Fruit fly (Drosophila melanogaster) whole organism, embryonic: ENCODE results near the gene CG17764.

Experiments used
- ATbp ChIP-seq: fragments of 200-800 bp; sonication (Bioruptor generic); optimal IDR thresholded peaks from 2 replicates; lab custom pipeline; 2017; ENCODE audit warnings: missing biosample characterization, mild to moderate bottlenecking, missing genetic modification characterization, missing genetic modification reagents
- Abd-B ChIP-seq: fragments of 200-800 bp; sonication (Bioruptor generic); optimal IDR thresholded peaks from 2 replicates; lab custom pipeline; 2018; ENCODE audit warnings: missing biosample characterization, mild to moderate bottlenecking, missing genetic modification characterization, moderate library complexity
- CG10959 ChIP-seq: fragments of 200-800 bp; sonication (Bioruptor generic); IDR thresholded peaks from 2 replicates; pipeline ENCODE4 v1.3.6; 2022; ENCODE audit warnings: missing biosample characterization, missing genetic modification characterization
- CG10979 ChIP-seq: fragments of 200-800 bp; sonication (Bioruptor generic); optimal IDR thresholded peaks from 2 replicates; lab custom pipeline; 2018; ENCODE audit warnings: missing biosample characterization, mild to moderate bottlenecking, missing genetic modification characterization, moderate library complexity
- CG11456 ChIP-seq: fragments of 200-800 bp; sonication (Bioruptor generic); IDR thresholded peaks from 3 replicates; pipeline ENCODE4 v1.3.6; 2022; ENCODE audit warnings: missing biosample characterization, missing genetic modification characterization
- CG11504 ChIP-seq: fragments of 200-800 bp; sonication (Bioruptor generic); optimal IDR thresholded peaks from 3 replicates; lab custom pipeline; 2019; ENCODE audit warnings: missing biosample characterization, mild to moderate bottlenecking, missing genetic modification characterization, moderate library complexity
- CG12104 ChIP-seq: fragments of 200-800 bp; sonication (Bioruptor generic); optimal IDR thresholded peaks from 3 replicates; lab custom pipeline; 2016; ENCODE audit warnings: missing biosample characterization, missing genetic modification characterization
- CG1233 ChIP-seq: fragments of 200-800 bp; sonication (Bioruptor generic); optimal IDR thresholded peaks from 4 replicates; lab custom pipeline; 2018; ENCODE audit warnings: missing biosample characterization, mild to moderate bottlenecking, missing genetic modification characterization
- CG13287 ChIP-seq: fragments of 200-800 bp; sonication (Bioruptor generic); IDR thresholded peaks from 2 replicates; pipeline ENCODE4 v1.3.6; 2022; ENCODE audit warnings: missing biosample characterization, missing genetic modification characterization; ENCODE audit not compliant: partially characterized antibody
- CG14965 ChIP-seq: fragments of 200-800 bp; sonication (Bioruptor generic); optimal IDR thresholded peaks from 2 replicates; lab custom pipeline; 2016; ENCODE audit warnings: missing biosample characterization, missing genetic modification characterization, borderline replicate concordance
- CG1602 ChIP-seq: fragments of 200-800 bp; sonication (Bioruptor generic); optimal IDR thresholded peaks from 3 replicates; lab custom pipeline; 2016; ENCODE audit warnings: missing biosample characterization, missing genetic modification characterization
- CG17802 ChIP-seq: fragments of 200-800 bp; sonication (Bioruptor generic); optimal IDR thresholded peaks from 2 replicates; lab custom pipeline; 2018; ENCODE audit warnings: missing biosample characterization, mild to moderate bottlenecking, missing genetic modification characterization, moderate library complexity
- CG18262 ChIP-seq: fragments of 200-800 bp; optimal IDR thresholded peaks from 3 replicates; lab custom pipeline; 2019; ENCODE audit warnings: missing biosample characterization, mild to moderate bottlenecking, missing genetic modification characterization, moderate library complexity
- CG18599 ChIP-seq: fragments of 200-800 bp; sonication (Bioruptor generic); optimal IDR thresholded peaks from 3 replicates; lab custom pipeline; 2017; ENCODE audit warnings: missing biosample characterization, missing genetic modification characterization, mild to moderate bottlenecking, moderate library complexity, missing genetic modification reagents
- CG2120 ChIP-seq: fragments of 200-800 bp; sonication (Bioruptor generic); optimal IDR thresholded peaks from 3 replicates; lab custom pipeline; 2016; ENCODE audit warnings: missing biosample characterization, missing genetic modification characterization
- CG30020 ChIP-seq: fragments of 200-800 bp; optimal IDR thresholded peaks from 2 replicates; lab custom pipeline; 2019; ENCODE audit warnings: missing biosample characterization, mild to moderate bottlenecking, missing genetic modification characterization, moderate library complexity
- CG31441 ChIP-seq: fragments of 200-800 bp; sonication (Bioruptor generic); IDR thresholded peaks from 2 replicates; pipeline ENCODE4 v1.3.6; 2022; ENCODE audit warnings: missing biosample characterization, missing genetic modification characterization
- CG33557 ChIP-seq: fragments of 200-800 bp; sonication (Bioruptor generic); optimal IDR thresholded peaks from 2 replicates; lab custom pipeline; 2019; ENCODE audit warnings: missing biosample characterization, mild to moderate bottlenecking, missing genetic modification characterization, moderate library complexity
- CG3407 ChIP-seq: fragments of 200-800 bp; sonication (Bioruptor generic); optimal IDR thresholded peaks from 2 replicates; lab custom pipeline; 2018; ENCODE audit warnings: missing biosample characterization, mild to moderate bottlenecking, missing genetic modification characterization
- CG4282 ChIP-seq: fragments of 200-800 bp; sonication (Bioruptor generic); optimal IDR thresholded peaks from 2 replicates; lab custom pipeline; 2016; ENCODE audit warnings: missing biosample characterization, missing genetic modification characterization
- CG4730 ChIP-seq: fragments of 200-800 bp; sonication (Bioruptor generic); IDR thresholded peaks from 2 replicates; pipeline ENCODE4 v1.3.6; 2022; ENCODE audit warnings: missing biosample characterization, missing genetic modification characterization
- CG6175 ChIP-seq: fragments of 200-800 bp; sonication (Bioruptor generic); IDR thresholded peaks from 3 replicates; pipeline ENCODE4 v1.3.6; 2022; ENCODE audit warnings: missing biosample characterization, missing genetic modification characterization
- CG6654 ChIP-seq: fragments of 200-800 bp; sonication (Bioruptor generic); optimal IDR thresholded peaks from 2 replicates; lab custom pipeline; 2017; ENCODE audit warnings: missing biosample characterization, mild to moderate bottlenecking, missing genetic modification characterization
- CG7839 ChIP-seq: fragments of 200-800 bp; sonication (Bioruptor generic); optimal IDR thresholded peaks from 3 replicates; lab custom pipeline; 2018; ENCODE audit warnings: missing biosample characterization, mild to moderate bottlenecking, missing genetic modification characterization, moderate library complexity
- CG8290 ChIP-seq, 3 experiments: fragments of 200-800 bp; sonication (Bioruptor generic); optimal IDR thresholded peaks; 2 replicates each; lab custom pipeline; 2016 to 2019; ENCODE audit warnings: missing biosample characterization in 3 of 3, missing genetic modification characterization in 3 of 3, mild to moderate bottlenecking in 2 of 3, moderate library complexity in 1 of 3
- CG8765 ChIP-seq: fragments of 200-800 bp; sonication (Bioruptor generic); IDR thresholded peaks from 2 replicates; pipeline ENCODE4 v1.3.6; 2022; ENCODE audit warnings: missing biosample characterization, missing genetic modification characterization
- Camta ChIP-seq: fragments of 200-800 bp; sonication (Bioruptor generic); optimal IDR thresholded peaks from 2 replicates; lab custom pipeline; 2016; ENCODE audit warnings: missing biosample characterization, missing genetic modification characterization
- HLH3B ChIP-seq: fragments of 200-800 bp; sonication (Bioruptor generic); IDR thresholded peaks from 2 replicates; pipeline ENCODE4 v1.3.6; 2022; ENCODE audit warnings: missing biosample characterization, missing genetic modification characterization
- Lhr ChIP-seq: fragments of 200-800 bp; sonication (Bioruptor generic); optimal IDR thresholded peaks from 3 replicates; lab custom pipeline; 2017; ENCODE audit warnings: mild to moderate bottlenecking, missing biosample characterization, missing genetic modification reagents, missing genetic modification characterization
- Meics ChIP-seq: fragments of 200-800 bp; sonication (Bioruptor generic); optimal IDR thresholded peaks from 2 replicates; lab custom pipeline; 2017; ENCODE audit warnings: missing biosample characterization, mild to moderate bottlenecking, missing genetic modification characterization
- TFAM ChIP-seq: fragments of 200-800 bp; sonication (Bioruptor generic); optimal IDR thresholded peaks from 2 replicates; lab custom pipeline; 2017; ENCODE audit warnings: missing biosample characterization, missing genetic modification characterization, inconsistent platforms
- Taf1 ChIP-seq: fragments of 200-800 bp; sonication (Bioruptor generic); IDR thresholded peaks from 2 replicates; pipeline ENCODE4 v1.3.6; 2022; ENCODE audit warnings: missing biosample characterization, missing genetic modification characterization
- amos ChIP-seq: fragments of 200-800 bp; sonication (Bioruptor generic); IDR thresholded peaks from 2 replicates; pipeline ENCODE4 v1.3.6; 2022; ENCODE audit warnings: missing biosample characterization, missing genetic modification characterization; ENCODE audit not compliant: partially characterized antibody
- bcd ChIP-seq: fragments of 200-800 bp; sonication (Bioruptor generic); optimal IDR thresholded peaks from 2 replicates; lab custom pipeline; 2017; ENCODE audit warnings: missing biosample characterization, mild to moderate bottlenecking, missing genetic modification characterization
- bsh ChIP-seq, 2 experiments: fragments of 200-800 bp; sonication (Bioruptor generic); optimal IDR thresholded peaks; 2 replicates each; lab custom pipeline; 2017 to 2018; ENCODE audit warnings: mild to moderate bottlenecking in 2 of 2, missing biosample characterization in 2 of 2, missing genetic modification characterization in 2 of 2, moderate library complexity in 1 of 2
- caup ChIP-seq: fragments of 200-800 bp; sonication (Bioruptor generic); optimal IDR thresholded peaks from 3 replicates; lab custom pipeline; 2017; ENCODE audit warnings: missing biosample characterization, mild to moderate bottlenecking, missing genetic modification characterization, moderate library complexity; ENCODE audit not compliant: severe bottlenecking
- danr ChIP-seq: fragments of 200-800 bp; sonication (Bioruptor generic); IDR thresholded peaks from 2 replicates; pipeline ENCODE4 v1.3.6; 2022; ENCODE audit warnings: missing biosample characterization, missing genetic modification characterization
- dmrt11E ChIP-seq: fragments of 200-800 bp; sonication (Bioruptor generic); optimal IDR thresholded peaks from 3 replicates; lab custom pipeline; 2018; ENCODE audit warnings: missing biosample characterization, mild to moderate bottlenecking, missing genetic modification characterization, moderate library complexity
- dysf ChIP-seq: fragments of 200-800 bp; sonication (Bioruptor generic); IDR thresholded peaks from 3 replicates; pipeline ENCODE4 v1.3.6; 2022; ENCODE audit warnings: missing biosample characterization, missing genetic modification characterization
- grn ChIP-seq: fragments of 200-800 bp; sonication (Bioruptor generic); optimal IDR thresholded peaks from 3 replicates; lab custom pipeline; 2017; ENCODE audit warnings: missing biosample characterization, missing genetic modification characterization
- inv ChIP-seq: fragments of 200-800 bp; sonication (Bioruptor generic); IDR thresholded peaks from 2 replicates; pipeline ENCODE4 v1.3.6; 2022; ENCODE audit warnings: missing biosample characterization, missing genetic modification characterization; ENCODE audit not compliant: partially characterized antibody
- jing ChIP-seq: fragments of 200-800 bp; sonication (Bioruptor generic); optimal IDR thresholded peaks from 2 replicates; lab custom pipeline; 2018; ENCODE audit warnings: missing biosample characterization, mild to moderate bottlenecking, missing genetic modification characterization
- knrl ChIP-seq: fragments of 200-800 bp; sonication (Bioruptor generic); IDR thresholded peaks from 3 replicates; pipeline ENCODE4 v1.3.6; 2022; ENCODE audit warnings: missing biosample characterization, missing genetic modification characterization; ENCODE audit not compliant: partially characterized antibody
- luna ChIP-seq: fragments of 200-800 bp; sonication (Bioruptor generic); optimal IDR thresholded peaks from 2 replicates; lab custom pipeline; 2016; ENCODE audit warnings: missing biosample characterization, missing genetic modification characterization
- mld ChIP-seq: fragments of 200-800 bp; sonication (Bioruptor generic); IDR thresholded peaks from 3 replicates; pipeline ENCODE4 v1.3.6; 2022; ENCODE audit warnings: missing biosample characterization, missing genetic modification characterization; ENCODE audit not compliant: partially characterized antibody
- pum ChIP-seq: fragments of 200-800 bp; sonication (Bioruptor generic); optimal IDR thresholded peaks from 2 replicates; lab custom pipeline; 2016; ENCODE audit warnings: missing biosample characterization, missing genetic modification characterization
- rib ChIP-seq: fragments of 200-800 bp; sonication (Bioruptor generic); IDR thresholded peaks from 2 replicates; pipeline ENCODE4 v1.3.6; 2022; ENCODE audit warnings: missing biosample characterization, missing genetic modification characterization
- zfh1 ChIP-seq: fragments of 200-800 bp; sonication (Bioruptor generic); IDR thresholded peaks from 3 replicates; pipeline ENCODE4 v1.3.6; 2022; ENCODE audit warnings: missing biosample characterization, missing genetic modification characterization

CG17764 gene

DNA sequence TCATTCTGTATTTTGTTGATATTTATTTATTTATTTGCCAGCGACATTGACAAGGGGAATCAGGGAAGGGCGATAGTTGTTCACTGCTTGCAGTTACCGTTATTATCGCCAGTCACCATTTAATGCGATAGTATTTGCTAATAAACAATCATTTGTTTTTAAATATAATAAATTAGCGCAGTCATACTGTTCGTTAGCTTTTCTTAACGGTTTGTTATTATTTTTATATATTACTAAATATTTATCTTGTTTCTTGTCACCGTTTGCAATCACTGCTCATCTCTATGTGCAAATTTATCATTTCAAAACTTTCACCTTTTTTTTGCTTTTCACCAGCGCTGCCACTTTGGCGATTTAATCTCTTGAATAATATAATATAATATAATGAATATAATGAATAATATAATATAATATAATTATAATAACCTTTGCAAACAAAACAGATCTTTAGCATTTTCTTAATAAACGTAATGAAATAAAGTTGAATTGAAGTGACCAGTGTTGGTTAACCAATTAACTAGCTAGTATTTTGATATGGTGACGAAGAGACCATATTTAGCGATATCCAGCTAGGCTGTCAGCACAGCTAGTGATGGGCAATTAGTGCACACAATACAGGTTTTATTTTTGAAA is 22.2 kb upstream of the CG17764 start, which contains the start of the genes CG3309 and XRCC1 (continued):
- peak; percentile 64; the same call in 2 of the 3 replicates for TF ChIP-seq mld (GFP tag; lab: Robert Waterston, UW)
- peak; percentile 46; the same call in 1 of the 2 replicates for TF ChIP-seq rib (GFP tag; lab: Robert Waterston, UW)
- peak in 1 of 2 experiments; percentile 51 for TF ChIP-seq bsh (GFP tag; optimal IDR thresholded peaks at IDR 0.05; lab: Kevin White, UChicago)
- TF ChIP-seq CG6175 (GFP tag; lab: Robert Waterston, UW) = no peak
- TF ChIP-seq Meics (GFP tag; lab: Kevin White, UChicago) = peak; percentile 82
- no peak for TF ChIP-seq ATbp (GFP tag; lab: Kevin White, UChicago)
- TF ChIP-seq Abd-B = peak; percentile 34
- peak; percentile 45; the same call in 1 of the 3 replicates for TF ChIP-seq zfh1 (GFP tag; lab: Robert Waterston, UW)
- peak; percentile 28; the same call in 1 of the 2 replicates for TF ChIP-seq HLH3B (GFP tag; lab: Robert Waterston, UW)
- TF ChIP-seq CG2120 (GFP tag; lab: Kevin White, UChicago) = peak; percentile 47
- TF ChIP-seq inv = peak; percentile 86
- peak; percentile 46 for TF ChIP-seq CG33557 (GFP tag; lab: Kevin White, UChicago)
- no peak for TF ChIP-seq CG6654 (GFP tag; lab: Kevin White, UChicago)
- no peak for TF ChIP-seq CG17802
- TF ChIP-seq TFAM (GFP tag; lab: Kevin White, UChicago) = no peak
- no peak for TF ChIP-seq CG4282 (GFP tag; lab: Kevin White, UChicago)
- TF ChIP-seq dmrt11E = peak; percentile 58
- no peak for TF ChIP-seq CG11456 (GFP tag; lab: Robert Waterston, UW)
- peak; percentile 7 for TF ChIP-seq CG3407 (GFP tag; lab: Kevin White, UChicago)
- TF ChIP-seq CG11504 = peak; percentile 59
- TF ChIP-seq CG12104 (GFP tag; lab: Kevin White, UChicago) = peak; percentile 19
- peak; percentile 28 for TF ChIP-seq caup (GFP tag; lab: Kevin White, UChicago)
- TF ChIP-seq Camta (GFP tag; lab: Kevin White, UChicago) = no peak
- TF ChIP-seq CG8765 (GFP tag; lab: Robert Waterston, UW) = peak; percentile 51
- peak; percentile 97 for TF ChIP-seq CG8290 (GFP tag; optimal IDR thresholded peaks at IDR 0.05; lab: Kevin White, UChicago)
- peak; percentile 94 to 98 for TF ChIP-seq CG8290 (tag; optimal IDR thresholded peaks at IDR 0.05; lab: Kevin White, UChicago)
- TF ChIP-seq danr (GFP tag; lab: Robert Waterston, UW) = no peak
- no peak for TF ChIP-seq pum (GFP tag; lab: Kevin White, UChicago)
- no peak for TF ChIP-seq Taf1 (GFP tag; lab: Robert Waterston, UW)
- TF ChIP-seq CG31441 (GFP tag; lab: Robert Waterston, UW) = peak; percentile 94
- TF ChIP-seq Lhr (GFP tag; lab: Kevin White, UChicago) = peak; percentile 6
- TF ChIP-seq amos (GFP tag; lab: Robert Waterston, UW) = peak; percentile 86
- TF ChIP-seq grn (GFP tag; lab: Kevin White, UChicago) = no peak
- peak; percentile 86 for TF ChIP-seq CG13287 (GFP tag; lab: Robert Waterston, UW)
- TF ChIP-seq bcd (GFP tag; lab: Kevin White, UChicago) = peak; percentile 47
- no peak for TF ChIP-seq CG10959
- peak; percentile 41 for TF ChIP-seq CG10979 (tag; lab: Kevin White, UChicago)
- TF ChIP-seq jing (GFP tag; lab: Kevin White, UChicago) = no peak
- peak; percentile 14 for TF ChIP-seq CG30020 (tag; lab: Kevin White, UChicago)
- 0 out of 2 replicates have a peak, but pooled peaks have one; percentile 25 for TF ChIP-seq CG4730 (GFP tag; lab: Robert Waterston, UW)
- TF ChIP-seq knrl (GFP tag; lab: Robert Waterston, UW) = peak; percentile 91
- peak; percentile 2 for TF ChIP-seq CG1233
- peak; percentile 23 for TF ChIP-seq CG1602 (GFP tag; lab: Kevin White, UChicago)
- TF ChIP-seq CG7839 (tag; lab: Kevin White, UChicago) = peak; percentile 47
- TF ChIP-seq CG14965 (GFP tag; lab: Kevin White, UChicago) = no peak
- TF ChIP-seq CG18599 (GFP tag; lab: Kevin White, UChicago) = no peak
- TF ChIP-seq CG18262 (tag; lab: Kevin White, UChicago) = peak; percentile 65
- TF ChIP-seq luna (GFP tag; lab: Kevin White, UChicago) = no peak
- peak; percentile 64; the same call in 2 of the 3 replicates for TF ChIP-seq dysf
